Worm (Caenorhabditis elegans): Measurements from ENCODE around the gene T04C12.8.
"Not testable (repeated sequence)": the region's sequence is repeated elsewhere in the genome, so short reads cannot be mapped to it uniquely, and the experiment has no call there.

The T04C12.8 gene

ce11 chrV:11069277-11069676 is at the start of gene T04C12.8:
Gene T04C12.8, minus strand, starts transcription at chrV:11069358.
- TF ChIP-seq him-1 (tag; optimal IDR thresholded peaks at IDR 0.05): no peak
- no peak for TF ChIP-seq dao-5 (tag; optimal IDR thresholded peaks at IDR 0.05)
- peak; percentile 51 for TF ChIP-seq W03F9.2 (tag; optimal IDR thresholded peaks at IDR 0.05)

ce11 chrV:11118179-11118725 is 49.1 kb upstream of the T04C12.8 start:
- TF ChIP-seq him-1 (tag; optimal IDR thresholded peaks at IDR 0.05) (no peak), dao-5 (tag; optimal IDR thresholded peaks at IDR 0.05) (no peak), W03F9.2 (tag; optimal IDR thresholded peaks at IDR 0.05) (no peak)

- TF ChIP-seq dao-5 (tag; optimal IDR thresholded peaks at IDR 0.05): no peak
- no peak for TF ChIP-seq him-1 (tag; optimal IDR thresholded peaks at IDR 0.05)
- TF ChIP-seq W03F9.2 (tag; optimal IDR thresholded peaks at IDR 0.05): no peak
Observed at ce11 chrV:11113607-11114006, 44.4 kb upstream of the T04C12.8 start, which contains the start of gene math-33. Gene math-33, plus strand, starts transcription at chrV:11113907.

ce11 chrV:11113041-11113574 is 44.0 kb upstream of the T04C12.8 start, which contains the start of gene erfa-3:
Gene erfa-3, minus strand, starts transcription at chrV:11113091.
- TF ChIP-seq dao-5 (tag; optimal IDR thresholded peaks at IDR 0.05) (no peak), him-1 (tag; optimal IDR thresholded peaks at IDR 0.05) (no peak), W03F9.2 (tag; optimal IDR thresholded peaks at IDR 0.05) (peak; percentile 68)

- TF ChIP-seq W03F9.2, dao-5, him-1 (tag; optimal IDR thresholded peaks at IDR 0.05): not testable (repeated sequence)
Observed at ce11 chrV:11109647-11110046, 40.5 kb upstream of the T04C12.8 start, which contains the start of gene Y42A5A.5. Gene Y42A5A.5, minus strand, starts transcription at chrV:11109747.

- TF ChIP-seq W03F9.2 (tag; optimal IDR thresholded peaks at IDR 0.05) (no peak), dao-5 (tag; optimal IDR thresholded peaks at IDR 0.05) (no peak), him-1 (tag; optimal IDR thresholded peaks at IDR 0.05) (no peak)
Observed at ce11 chrV:11104408-11104807, 35.2 kb upstream of the T04C12.8 start.

- TF ChIP-seq dao-5 (tag; optimal IDR thresholded peaks at IDR 0.05): no peak
Observed at ce11 chrV:11098599-11098998, 29.4 kb upstream of the T04C12.8 start, which contains the start of gene cdkl-1. Gene cdkl-1, plus strand, starts transcription at chrV:11098899.

- no peak for TF ChIP-seq him-1 (tag; optimal IDR thresholded peaks at IDR 0.05)
- no peak for TF ChIP-seq dao-5 (tag; optimal IDR thresholded peaks at IDR 0.05)
- TF ChIP-seq W03F9.2 (tag; optimal IDR thresholded peaks at IDR 0.05): no peak
Observed at ce11 chrV:11095873-11096272, 26.7 kb upstream of the T04C12.8 start, which contains the start of gene Y42A5A.3. Gene Y42A5A.3, minus strand, starts transcription at chrV:11095973.

ce11 chrV:11094698-11095097 is 25.5 kb upstream of the T04C12.8 start:
- TF ChIP-seq him-1 (tag; optimal IDR thresholded peaks at IDR 0.05): no peak
- TF ChIP-seq W03F9.2 (tag; optimal IDR thresholded peaks at IDR 0.05): no peak
- TF ChIP-seq dao-5 (tag; optimal IDR thresholded peaks at IDR 0.05): no peak

ce11 chrV:11093163-11094091 is 24.3 kb upstream of the T04C12.8 start, which contains the start of gene lact-8:
Gene lact-8, minus strand, starts transcription at chrV:11093607.
- TF ChIP-seq W03F9.2 (tag; optimal IDR thresholded peaks at IDR 0.05) (no peak), dao-5 (tag; optimal IDR thresholded peaks at IDR 0.05) (no peak), him-1 (tag; optimal IDR thresholded peaks at IDR 0.05) (no peak)

- TF ChIP-seq dao-5 (tag; optimal IDR thresholded peaks at IDR 0.05): no peak
- no peak for TF ChIP-seq him-1 (tag; optimal IDR thresholded peaks at IDR 0.05)
- TF ChIP-seq W03F9.2 (tag; optimal IDR thresholded peaks at IDR 0.05): no peak
Observed at ce11 chrV:11087519-11087998, 18.4 kb upstream of the T04C12.8 start, which contains the start of gene Y42A5A.1. Gene Y42A5A.1, plus strand, starts transcription at chrV:11087948.

ce11 chrV:11087119-11087518 is 18.0 kb upstream of the T04C12.8 start:
- TF ChIP-seq dao-5 (tag; optimal IDR thresholded peaks at IDR 0.05) (no peak), W03F9.2 (tag; optimal IDR thresholded peaks at IDR 0.05) (no peak), him-1 (tag; optimal IDR thresholded peaks at IDR 0.05) (no peak)

ce11 chrV:11083691-11084090 is 14.5 kb upstream of the T04C12.8 start:
- TF ChIP-seq dao-5 (tag; optimal IDR thresholded peaks at IDR 0.05): no peak
- TF ChIP-seq him-1 (tag; optimal IDR thresholded peaks at IDR 0.05): no peak
- TF ChIP-seq W03F9.2 (tag; optimal IDR thresholded peaks at IDR 0.05): no peak

All from whole organism, L4/young adult.